Worm (Caenorhabditis elegans): Measurements from ENCODE around the gene rab-35.

- TF ChIP-seq ztf-16 (tag; optimal IDR thresholded peaks at IDR 0.05) (no peak), tbx-2 (tag; optimal IDR thresholded peaks at IDR 0.05) (no peak), ceh-34 (tag; optimal IDR thresholded peaks at IDR 0.05) (no peak), hlh-13 (GFP tag; optimal IDR thresholded peaks at IDR 0.05) (no peak), ceh-24 (tag; optimal IDR thresholded peaks at IDR 0.05) (no peak), ama-1 (optimal IDR thresholded peaks at IDR 0.05) (no peak), eyg-1 (tag; optimal IDR thresholded peaks at IDR 0.05) (no peak), dve-1 (tag; optimal IDR thresholded peaks at IDR 0.05) (no peak)
These were observed 44.5 kb upstream of the rab-35 start for ce11 chrIII:11355758-11356323.
